Worm (Caenorhabditis elegans) whole organism, L2 larva: ENCODE data around the gene med-2.

Experiments used
- aly-2 ChIP-seq: fragments of 150-350 bp; optimal IDR thresholded peaks from 2 replicates; lab custom pipeline; 2014; ENCODE audit warnings: missing biosample characterization, missing genetic modification characterization
- blmp-1 ChIP-seq: sonication (generic microtip); optimal IDR thresholded peaks from 2 replicates; lab custom pipeline; 2017; ENCODE audit warnings: missing genetic modification characterization, mild to moderate bottlenecking, missing compliant biosample characterization, antibody characterized with exemption, moderate library complexity; ENCODE audit not compliant: insufficient read depth
- dmd-4 ChIP-seq: sonication (generic microtip); optimal IDR thresholded peaks from 2 replicates; lab custom pipeline; 2017; ENCODE audit warnings: missing biosample characterization, missing genetic modification characterization
- egl-27 ChIP-seq: sonication (generic microtip); optimal IDR thresholded peaks from 3 replicates; lab custom pipeline; 2017; ENCODE audit warnings: missing biosample characterization, missing genetic modification reagents, missing genetic modification characterization
- elt-1 ChIP-seq: fragments of 150-350 bp; optimal IDR thresholded peaks from 2 replicates; lab custom pipeline; 2014; ENCODE audit warnings: missing biosample characterization, missing genetic modification characterization
- mdl-1 ChIP-seq, 2 experiments: fragments of 150-350 bp in 1 of 2; sonication (generic microtip) in 1 of 2; optimal IDR thresholded peaks; 2 replicates each; lab custom pipeline; 2017; ENCODE audit warnings: missing biosample characterization in 2 of 2, missing genetic modification characterization in 2 of 2
- snpc-4 ChIP-seq: fragments of 150-350 bp; optimal IDR thresholded peaks from 2 replicates; lab custom pipeline; 2014; ENCODE audit warnings: missing biosample characterization, missing genetic modification characterization
- ztf-4 ChIP-seq: fragments of 150-350 bp; optimal IDR thresholded peaks from 2 replicates; lab custom pipeline; 2014; ENCODE audit warnings: missing biosample characterization, missing genetic modification characterization

DNA sequence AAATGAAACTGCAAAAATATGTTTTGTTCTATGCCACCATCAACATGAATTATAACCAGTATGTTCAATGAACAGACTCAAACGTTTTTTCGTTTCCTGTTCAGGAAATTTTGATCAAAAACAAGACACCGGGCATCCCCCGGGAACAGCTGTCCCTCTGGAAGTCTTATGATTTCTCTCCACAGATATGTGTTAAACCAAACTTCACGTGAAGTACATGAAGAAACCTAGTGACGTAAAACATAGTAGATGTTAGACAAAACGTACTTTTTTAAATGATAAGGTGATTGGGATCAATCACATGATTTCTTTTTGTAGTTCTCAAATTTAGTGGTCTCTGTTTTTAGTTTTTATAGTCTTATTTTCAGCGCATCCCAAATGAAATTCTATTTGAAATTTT is 14.2 kb downstream of the med-2 start:
- TF ChIP-seq egl-27 (tag; lab: Kevin White, UChicago), result no peak
- no peak for TF ChIP-seq ztf-4 (tag; lab: Kevin White, UChicago)
- TF ChIP-seq snpc-4, result no peak
- no peak for TF ChIP-seq aly-2 (tag; lab: Kevin White, UChicago)
- TF ChIP-seq mdl-1 (tag; optimal IDR thresholded peaks at IDR 0.05; lab: Kevin White, UChicago), result no peak
- no peak for TF ChIP-seq blmp-1 (tag; lab: Kevin White, UChicago)
- TF ChIP-seq dmd-4 (tag; lab: Kevin White, UChicago), result no peak
- no peak for TF ChIP-seq elt-1
